Fruit fly (Drosophila melanogaster) whole organism, wandering third instar larva: ENCODE data around the gene eIF4E3.

Source experiments
- Abd-B ChIP-seq: fragments of >200 bp; optimal IDR thresholded peaks from 2 replicates; lab custom pipeline; 2017; ENCODE audit warnings: missing biosample characterization, missing genetic modification characterization
- CG32264 ChIP-seq: fragments of 200-800 bp; sonication (Bioruptor generic); optimal IDR thresholded peaks from 2 replicates; lab custom pipeline; 2016; ENCODE audit warnings: missing biosample characterization, missing genetic modification characterization
- CG9705 ChIP-seq: fragments of 200-800 bp; sonication (Bioruptor generic); optimal IDR thresholded peaks from 2 replicates; lab custom pipeline; 2018; ENCODE audit warnings: missing biosample characterization, mild to moderate bottlenecking, missing genetic modification characterization
- CrebA ChIP-seq: fragments of 200-800 bp; sonication (Bioruptor generic); optimal IDR thresholded peaks from 2 replicates; lab custom pipeline; 2016; ENCODE audit warnings: missing biosample characterization, mild to moderate bottlenecking, missing genetic modification characterization, borderline replicate concordance
- Dfd ChIP-seq: fragments of >200 bp; optimal IDR thresholded peaks from 2 replicates; lab custom pipeline; 2017; ENCODE audit warnings: missing biosample characterization, missing genetic modification characterization
- GATAd ChIP-seq: sonication (Bioruptor generic); optimal IDR thresholded peaks from 2 replicates; lab custom pipeline; 2016; ENCODE audit warnings: missing biosample characterization, missing genetic modification characterization
- HLH106 ChIP-seq: fragments of 200-800 bp; optimal IDR thresholded peaks from 3 replicates; lab custom pipeline; 2019; ENCODE audit warnings: missing biosample characterization, mild to moderate bottlenecking, missing genetic modification characterization, moderate library complexity
- Hnf4 ChIP-seq: fragments of 200-800 bp; sonication (Bioruptor generic); optimal IDR thresholded peaks from 2 replicates; lab custom pipeline; 2016; ENCODE audit warnings: missing biosample characterization, mild to moderate bottlenecking, missing genetic modification characterization
- Hr78 ChIP-seq: fragments of >200 bp; optimal IDR thresholded peaks from 2 replicates; lab custom pipeline; 2017; ENCODE audit warnings: missing biosample characterization, missing genetic modification characterization
- Hr83 ChIP-seq: fragments of 200-300 bp; sonication (Bioruptor generic); optimal IDR thresholded peaks from 2 replicates; lab custom pipeline; 2016; ENCODE audit warnings: missing biosample characterization, mild to moderate bottlenecking, missing genetic modification characterization, moderate library complexity; ENCODE audit not compliant: poor library complexity, severe bottlenecking
- Jra ChIP-seq: sonication (Bioruptor generic); optimal IDR thresholded peaks from 2 replicates; lab custom pipeline; 2016; ENCODE audit warnings: missing biosample characterization, missing genetic modification characterization
- Mio ChIP-seq: sonication (Bioruptor generic); optimal IDR thresholded peaks from 2 replicates; lab custom pipeline; 2016; ENCODE audit warnings: missing biosample characterization, missing genetic modification characterization
- Myc ChIP-seq: fragments of >200 bp; optimal IDR thresholded peaks from 2 replicates; lab custom pipeline; 2017
- N ChIP-seq: fragments of >200 bp; optimal IDR thresholded peaks from 2 replicates; lab custom pipeline; 2018; ENCODE audit warnings: missing biosample characterization, missing external identifiers, missing genetic modification characterization
- OdsH ChIP-seq: fragments of 200-800 bp; sonication (Bioruptor generic); optimal IDR thresholded peaks from 2 replicates; lab custom pipeline; 2016; ENCODE audit warnings: missing biosample characterization, mild to moderate bottlenecking, missing genetic modification characterization
- Rel ChIP-seq, 2 experiments: fragments of 200-800 bp; sonication (Bioruptor generic) in 1 of 2; optimal IDR thresholded peaks; 2 replicates in 1 of 2; 3 replicates in 1 of 2; lab custom pipeline; 2016 to 2019; ENCODE audit warnings: mild to moderate bottlenecking in 2 of 2, missing biosample characterization in 2 of 2, missing genetic modification characterization in 2 of 2, moderate library complexity in 1 of 2
- Sp1 ChIP-seq: fragments of 200-800 bp; sonication (Bioruptor generic); optimal IDR thresholded peaks from 3 replicates; lab custom pipeline; 2019; ENCODE audit warnings: missing biosample characterization, mild to moderate bottlenecking, missing genetic modification characterization, moderate library complexity
- Vsx2 ChIP-seq: fragments of 200-300, 225-300 bp; sonication (Bioruptor generic); optimal IDR thresholded peaks from 2 replicates; lab custom pipeline; 2018; ENCODE audit warnings: missing biosample characterization, missing genetic modification characterization; ENCODE audit not compliant: partially characterized antibody
- br ChIP-seq: fragments of 200-800 bp; sonication (Bioruptor generic); optimal IDR thresholded peaks from 2 replicates; lab custom pipeline; 2016; ENCODE audit warnings: missing biosample characterization, missing genetic modification characterization
- brk ChIP-seq: fragments of 200-800 bp; sonication (Bioruptor generic); optimal IDR thresholded peaks from 2 replicates; lab custom pipeline; 2016; ENCODE audit warnings: missing biosample characterization, mild to moderate bottlenecking, missing genetic modification characterization
- dl ChIP-seq, 2 experiments: fragments of 175-275, 200-275 bp in 1 of 2; fragments of 200-275 bp in 1 of 2; sonication (Bioruptor generic); optimal IDR thresholded peaks; lab custom pipeline; 2018; ENCODE audit warnings: mild to moderate bottlenecking in 2 of 2, missing biosample characterization in 2 of 2, missing genetic modification characterization in 2 of 2, moderate library complexity in 2 of 2; ENCODE audit not compliant: partially characterized antibody in 2 of 2, insufficient read depth in 1 of 2
- dmrt93B ChIP-seq: fragments of 200-800 bp; sonication (Bioruptor generic); optimal IDR thresholded peaks from 2 replicates; lab custom pipeline; 2018; ENCODE audit warnings: missing biosample characterization, mild to moderate bottlenecking, missing genetic modification characterization
- dsf ChIP-seq: sonication (Bioruptor generic); optimal IDR thresholded peaks from 2 replicates; lab custom pipeline; 2016; ENCODE audit warnings: missing biosample characterization, missing genetic modification characterization, borderline replicate concordance
- ey ChIP-seq: fragments of 200-800 bp; sonication (Bioruptor generic); optimal IDR thresholded peaks from 2 replicates; lab custom pipeline; 2016; ENCODE audit warnings: missing biosample characterization, missing genetic modification characterization
- foxo ChIP-seq, 2 experiments: fragments of 200-800 bp; sonication (Bioruptor generic); optimal IDR thresholded peaks; 2 replicates in 1 of 2; 3 replicates in 1 of 2; lab custom pipeline; 2016 to 2017; ENCODE audit warnings: missing biosample characterization in 2 of 2, missing genetic modification characterization in 2 of 2
- fru ChIP-seq: fragments of 200-800 bp; sonication (Bioruptor generic); optimal IDR thresholded peaks from 3 replicates; lab custom pipeline; 2016; ENCODE audit warnings: missing biosample characterization, mild to moderate bottlenecking, missing genetic modification characterization
- h ChIP-seq: fragments of 200-800 bp; sonication (Bioruptor generic); optimal IDR thresholded peaks from 3 replicates; lab custom pipeline; 2016; ENCODE audit warnings: missing biosample characterization, mild to moderate bottlenecking, missing genetic modification characterization
- jim ChIP-seq: fragments of 175-275, 200-325 bp; sonication (Bioruptor generic); optimal IDR thresholded peaks from 2 replicates; lab custom pipeline; 2016; ENCODE audit warnings: missing biosample characterization, mild to moderate bottlenecking, missing genetic modification characterization
- lola ChIP-seq: fragments of >200 bp; optimal IDR thresholded peaks from 2 replicates; lab custom pipeline; 2017; ENCODE audit warnings: missing biosample characterization, missing genetic modification characterization
- pan ChIP-seq: fragments of >200 bp; optimal IDR thresholded peaks from 2 replicates; lab custom pipeline; 2017
- psq ChIP-seq: fragments of 200-800 bp; sonication (Bioruptor generic); optimal IDR thresholded peaks from 3 replicates; lab custom pipeline; 2017; ENCODE audit warnings: missing biosample characterization, mild to moderate bottlenecking, missing genetic modification characterization, moderate library complexity
- rgr ChIP-seq: fragments of 200-800 bp; sonication (Bioruptor generic); optimal IDR thresholded peaks from 3 replicates; lab custom pipeline; 2016; ENCODE audit warnings: missing biosample characterization, mild to moderate bottlenecking, missing genetic modification characterization
- sage ChIP-seq: fragments of 200-800 bp; sonication (Bioruptor generic); optimal IDR thresholded peaks from 2 replicates; lab custom pipeline; 2016; ENCODE audit warnings: missing biosample characterization, mild to moderate bottlenecking, missing genetic modification characterization
- sv ChIP-seq: fragments of 200-800 bp; sonication (Bioruptor generic); optimal IDR thresholded peaks from 3 replicates; lab custom pipeline; 2016; ENCODE audit warnings: missing biosample characterization, missing genetic modification characterization
- tai ChIP-seq: sonication (Bioruptor generic); optimal IDR thresholded peaks from 2 replicates; lab custom pipeline; 2016; ENCODE audit warnings: missing biosample characterization, missing genetic modification characterization
- woc ChIP-seq: sonication (Bioruptor generic); optimal IDR thresholded peaks from 2 replicates; lab custom pipeline; 2016; ENCODE audit warnings: missing biosample characterization, mild to moderate bottlenecking, missing genetic modification characterization

eIF4E3 gene

dm6 chr3L:8228924-8229323 is at the start of gene eIF4E3:
Gene eIF4E3 (plus strand): TSS chr3L:8229224.
- TF ChIP-seq brk (no peak), CrebA (GFP tag; lab: Kevin White, UChicago) (no peak), CG32264 (GFP tag; lab: Kevin White, UChicago) (no peak), Vsx2 (GFP tag; lab: Kevin White, UChicago) (no peak), sage (GFP tag; lab: Kevin White, UChicago) (no peak), h (no peak), sv (no peak), dsf (GFP tag; lab: Kevin White, UChicago) (no peak), N (no peak), pan (lab: Kevin White, UChicago) (no peak), dl (GFP tag; optimal IDR thresholded peaks at IDR 0.05; lab: Kevin White, UChicago; ENCODE audit: insufficient read depth in 1 of 2, partially characterized antibody in 2 of 2) (no peak), Hr83 (GFP tag; lab: Kevin White, UChicago) (no peak), psq (GFP tag; lab: Kevin White, UChicago) (no peak), rgr (GFP tag; lab: Kevin White, UChicago) (no peak), woc (GFP tag; lab: Kevin White, UChicago) (no peak), Rel (GFP tag; optimal IDR thresholded peaks at IDR 0.05; lab: Kevin White, UChicago) (no peak), Rel (tag; optimal IDR thresholded peaks at IDR 0.05; lab: Kevin White, UChicago) (no peak), foxo (GFP tag; optimal IDR thresholded peaks at IDR 0.05; lab: Kevin White, UChicago) (no peak), br (GFP tag; lab: Kevin White, UChicago) (no peak), lola (GFP tag; lab: Kevin White, UChicago) (no peak), HLH106 (tag; lab: Kevin White, UChicago) (no peak)

- TF ChIP-seq Abd-B (GFP tag; lab: Kevin White, UChicago) (no peak), CG32264 (GFP tag; lab: Kevin White, UChicago) (no peak), OdsH (GFP tag; lab: Kevin White, UChicago) (no peak), foxo (GFP tag; optimal IDR thresholded peaks at IDR 0.05; lab: Kevin White, UChicago) (no peak), sv (no peak), jim (no peak), dsf (GFP tag; lab: Kevin White, UChicago) (no peak), fru (GFP tag; lab: Kevin White, UChicago) (no peak), HLH106 (tag; lab: Kevin White, UChicago) (no peak), sage (GFP tag; lab: Kevin White, UChicago) (no peak)
- TF ChIP-seq, all 38 proteins: peak for 0
These were observed 48.4 kb upstream of the eIF4E3 start, which contains the start of the genes mthl7 and Uxs for dm6 chr3L:8180464-8181137. Gene mthl7 (minus strand): TSS chr3L:8180514. Gene Uxs (plus strand): TSS chr3L:8180923.

- TF ChIP-seq HLH106 (tag; lab: Kevin White, UChicago) (peak; percentile 28), N (no peak), Hnf4 (GFP tag; lab: Kevin White, UChicago) (peak; percentile 50), br (GFP tag; lab: Kevin White, UChicago) (peak; percentile 56), foxo (GFP tag; optimal IDR thresholded peaks at IDR 0.05; lab: Kevin White, UChicago) (peak in 1 of 2 experiments; percentile 56), CG32264 (GFP tag; lab: Kevin White, UChicago) (no peak), dsf (GFP tag; lab: Kevin White, UChicago) (no peak), OdsH (GFP tag; lab: Kevin White, UChicago) (peak; percentile 26), jim (no peak), Hr78 (GFP tag; lab: Kevin White, UChicago) (no peak), brk (no peak), GATAd (no peak), sage (GFP tag; lab: Kevin White, UChicago) (no peak), woc (GFP tag; lab: Kevin White, UChicago) (peak; percentile 50), dl (GFP tag; optimal IDR thresholded peaks at IDR 0.05; lab: Kevin White, UChicago; ENCODE audit: insufficient read depth in 1 of 2, partially characterized antibody in 2 of 2) (no peak), CrebA (GFP tag; lab: Kevin White, UChicago) (no peak), fru (GFP tag; lab: Kevin White, UChicago) (peak; percentile 85), Dfd (GFP tag; lab: Kevin White, UChicago) (no peak), h (peak; percentile 88), Myc (lab: Kevin White, UChicago) (no peak), sv (peak; percentile 60), dmrt93B (no peak), Abd-B (GFP tag; lab: Kevin White, UChicago) (no peak), Sp1 (GFP tag; lab: Kevin White, UChicago) (peak; percentile 33), Mio (GFP tag; lab: Kevin White, UChicago) (no peak), tai (GFP tag; lab: Kevin White, UChicago) (no peak), Vsx2 (GFP tag; lab: Kevin White, UChicago) (no peak), Jra (peak; percentile 68), ey (GFP tag; lab: Kevin White, UChicago) (peak; percentile 62), Rel (GFP tag; optimal IDR thresholded peaks at IDR 0.05; lab: Kevin White, UChicago) (no peak), Rel (tag; optimal IDR thresholded peaks at IDR 0.05; lab: Kevin White, UChicago) (no peak), rgr (GFP tag; lab: Kevin White, UChicago) (peak; percentile 47), CG9705 (GFP tag; lab: Kevin White, UChicago) (no peak), psq (GFP tag; lab: Kevin White, UChicago) (peak; percentile 45), Hr83 (GFP tag; lab: Kevin White, UChicago) (no peak)
- TF ChIP-seq, all 38 proteins: peak for 14
These were observed 43.5 kb upstream of the eIF4E3 start for dm6 chr3L:8185263-8186227.
